Worm (Caenorhabditis elegans) whole organism, L1 larva: ENCODE data around the gene R02F2.10.

Source experiments
- C16A3.4 ChIP-seq: fragments of 150-350 bp; optimal IDR thresholded peaks from 2 replicates; lab custom pipeline; 2014; ENCODE audit warnings: missing biosample characterization, missing genetic modification characterization
- ama-1 ChIP-seq: fragments of 150-350 bp; optimal IDR thresholded peaks from 2 replicates; lab custom pipeline; 2014
- blmp-1 ChIP-seq: fragments of 150-350 bp; optimal IDR thresholded peaks from 2 replicates; lab custom pipeline; 2014; ENCODE audit warnings: missing biosample characterization, missing genetic modification characterization
- ceh-82 ChIP-seq, 3 experiments: fragments of 150-350 bp in 1 of 3; sonication (generic microtip) in 2 of 3; optimal IDR thresholded peaks; 2 replicates each; lab custom pipeline; 2014 to 2017; ENCODE audit warnings: missing biosample characterization in 3 of 3, missing genetic modification characterization in 3 of 3
- dpl-1 ChIP-seq, 3 experiments: fragments of 150-350 bp in 2 of 3; sonication (generic microtip) in 1 of 3; optimal IDR thresholded peaks; 2 replicates each; lab custom pipeline; 2014 to 2017; ENCODE audit warnings: missing biosample characterization in 3 of 3, missing genetic modification characterization in 3 of 3, missing genetic modification reagents in 3 of 3
- efl-1 ChIP-seq, 4 experiments: fragments of 150-350 bp; optimal IDR thresholded peaks in 3 of 4; peaks in 1 of 4; 1 replicate in 1 of 4; 2 replicates in 3 of 4; lab custom pipeline; 2014; ENCODE audit warnings: missing biosample characterization in 2 of 4, missing genetic modification characterization in 2 of 4, missing genetic modification reagents in 2 of 4
- efl-3 ChIP-seq: fragments of 200-800 bp; sonication (Bioruptor generic); optimal IDR thresholded peaks from 2 replicates; lab custom pipeline; 2018; ENCODE audit warnings: mild to moderate bottlenecking, missing genetic modification characterization, missing compliant biosample characterization
- egl-13 ChIP-seq: sonication (generic microtip); optimal IDR thresholded peaks from 2 replicates; lab custom pipeline; 2016; ENCODE audit warnings: missing genotype, missing genetic modification reagents, missing genetic modification characterization, missing compliant biosample characterization
- fos-1 ChIP-seq: fragments of 150-350 bp; optimal IDR thresholded peaks from 2 replicates; lab custom pipeline; 2014; ENCODE audit warnings: missing biosample characterization, missing genetic modification characterization
- lin-15B ChIP-seq: fragments of 150-350 bp; sonication (generic microtip); optimal IDR thresholded peaks from 3 replicates; lab custom pipeline; 2014; ENCODE audit warnings: missing biosample characterization, missing genetic modification characterization
- lin-35 ChIP-seq, 2 experiments: fragments of 150-350 bp; optimal IDR thresholded peaks; 2 replicates each; lab custom pipeline; 2014; ENCODE audit warnings: missing biosample characterization in 2 of 2, missing genetic modification characterization in 2 of 2, missing genetic modification reagents in 2 of 2
- lsy-2 ChIP-seq, 2 experiments: fragments of 150-350 bp; optimal IDR thresholded peaks; 2 replicates each; lab custom pipeline; 2014; ENCODE audit warnings: missing biosample characterization in 2 of 2, missing genetic modification characterization in 2 of 2
- mdl-1 ChIP-seq, 2 experiments: fragments of 150-350 bp; optimal IDR thresholded peaks; 2 replicates each; lab custom pipeline; 2014 to 2017; ENCODE audit warnings: missing biosample characterization in 2 of 2, missing genetic modification characterization in 2 of 2, inconsistent platforms in 1 of 2
- nhr-19 ChIP-seq: fragments of 200-800 bp; sonication (Bioruptor generic); conservative IDR thresholded peaks from 2 replicates; pipeline ENCODE4 v1.3.6; 2022; ENCODE audit warnings: missing genetic modification characterization, missing compliant biosample characterization
- nhr-47 ChIP-seq: sonication (generic microtip); optimal IDR thresholded peaks from 2 replicates; lab custom pipeline; 2016; ENCODE audit warnings: mild to moderate bottlenecking, missing genetic modification characterization, moderate library complexity, missing compliant biosample characterization
- nhr-77 ChIP-seq: fragments of 150-350 bp; optimal IDR thresholded peaks from 2 replicates; lab custom pipeline; 2014; ENCODE audit warnings: missing biosample characterization, missing genetic modification characterization
- nhr-85 ChIP-seq: sonication (generic microtip); peaks from one replicate; lab custom pipeline; 2016; ENCODE audit warnings: missing genetic modification characterization, inconsistent platforms, missing compliant biosample characterization
- pag-3 ChIP-seq: sonication (generic microtip); optimal IDR thresholded peaks from 2 replicates; lab custom pipeline; 2017; ENCODE audit warnings: missing genetic modification characterization, mild to moderate bottlenecking, missing compliant biosample characterization, antibody characterized with exemption, borderline replicate concordance; ENCODE audit not compliant: insufficient read depth
- rnt-1 ChIP-seq: sonication (generic microtip); optimal IDR thresholded peaks from 2 replicates; lab custom pipeline; 2016; ENCODE audit warnings: mild to moderate bottlenecking, missing genetic modification characterization, moderate library complexity, missing compliant biosample characterization
- snpc-4 ChIP-seq: fragments of 150-350 bp; optimal IDR thresholded peaks from 2 replicates; lab custom pipeline; 2014; ENCODE audit warnings: missing biosample characterization, missing genetic modification characterization
- sup-37 ChIP-seq: fragments of 200-800 bp; sonication (Bioruptor generic); optimal IDR thresholded peaks from 2 replicates; lab custom pipeline; 2018; ENCODE audit warnings: mild to moderate bottlenecking, missing genetic modification characterization, missing compliant biosample characterization
- unc-62 ChIP-seq: fragments of 150-350 bp; optimal IDR thresholded peaks from 2 replicates; lab custom pipeline; 2014; ENCODE audit warnings: missing biosample characterization, missing genetic modification reagents, missing genetic modification characterization
- vab-15 ChIP-seq: sonication (generic microtip); optimal IDR thresholded peaks from 2 replicates; lab custom pipeline; 2017; ENCODE audit warnings: missing genotype, mild to moderate bottlenecking, missing genetic modification characterization, missing compliant biosample characterization

The R02F2.10 gene

ce11 chrIII:5478824-5479368 lies 785 bp downstream of the R02F2.10 start, which contains the start of the genes R02F2.6 and R02F2.5:
TSS of gene R02F2.6 (minus strand) at chrIII:5478924.
TSS of gene R02F2.5 (plus strand) at chrIII:5479318.
- TF ChIP-seq nhr-77 (tag; lab: Kevin White, UChicago) (no peak), sup-37 (GFP tag; lab: Kevin White, UChicago) (no peak), vab-15 (no peak), ama-1 (lab: Kevin White, UChicago) (no peak)

ce11 chrIII:5479493-5480167 lies 1.5 kb downstream of the R02F2.10 start:
- TF ChIP-seq snpc-4 (tag; lab: Kevin White, UChicago): no peak
- TF ChIP-seq efl-1 (optimal IDR thresholded peaks at IDR 0.05; lab: Kevin White, UChicago): no peak
- TF ChIP-seq efl-1 (GFP tag; optimal IDR thresholded peaks at IDR 0.05 in 1 of 2; lab: Kevin White, UChicago): peak in 1 of 2 experiments; percentile 83

- peak in 1 of 2 experiments; percentile 83 for TF ChIP-seq efl-1 (optimal IDR thresholded peaks at IDR 0.05; lab: Kevin White, UChicago)
- TF ChIP-seq efl-1 (GFP tag; optimal IDR thresholded peaks at IDR 0.05 in 1 of 2; lab: Kevin White, UChicago): peak; percentile 87 to 99
- TF ChIP-seq fos-1 (tag; lab: Kevin White, UChicago): no peak
- no peak for TF ChIP-seq rnt-1 (tag; lab: Kevin White, UChicago)
- TF ChIP-seq lin-35 (GFP tag; optimal IDR thresholded peaks at IDR 0.05; lab: Kevin White, UChicago): peak; percentile 73 to 94
- peak; percentile 36 for TF ChIP-seq blmp-1 (tag; lab: Kevin White, UChicago)
- TF ChIP-seq C16A3.4 (tag; lab: Kevin White, UChicago): peak; percentile 21
- peak; percentile 70 to 89 (median 86) for TF ChIP-seq dpl-1 (GFP tag; optimal IDR thresholded peaks at IDR 0.05; lab: Kevin White, UChicago)
- peak in 1 of 2 experiments; percentile 60 for TF ChIP-seq lsy-2 (tag; optimal IDR thresholded peaks at IDR 0.05; lab: Kevin White, UChicago)
Observed at ce11 chrIII:5483738-5484315, 5.7 kb downstream of the R02F2.10 start, which contains the start of the genes R02F2.7 and R02F2.4. TSS of gene R02F2.7 (minus strand) at chrIII:5483773. TSS of gene R02F2.4 (plus strand) at chrIII:5484289.

ce11 chrIII:5486345-5486744 lies 8.2 kb downstream of the R02F2.10 start:
- TF ChIP-seq efl-1 (optimal IDR thresholded peaks at IDR 0.05; lab: Kevin White, UChicago): no peak
- TF ChIP-seq efl-1 (GFP tag; optimal IDR thresholded peaks at IDR 0.05 in 1 of 2; lab: Kevin White, UChicago): peak in 1 of 2 experiments; percentile 42
- TF ChIP-seq rnt-1 (tag; lab: Kevin White, UChicago): peak; percentile 26
- TF ChIP-seq egl-13: no peak

ce11 chrIII:5487087-5487603 lies 9.0 kb downstream of the R02F2.10 start, which contains the start of gene osg-1:
TSS of gene osg-1 (plus strand) at chrIII:5487553.
- peak; percentile 9 for TF ChIP-seq nhr-85 (tag; lab: Kevin White, UChicago)
- TF ChIP-seq lin-15B (tag; lab: Kevin White, UChicago): no peak
- TF ChIP-seq efl-3: no peak
- no peak for TF ChIP-seq efl-1 (optimal IDR thresholded peaks at IDR 0.05; lab: Kevin White, UChicago)
- TF ChIP-seq efl-1 (GFP tag; optimal IDR thresholded peaks at IDR 0.05 in 1 of 2; lab: Kevin White, UChicago): peak in 1 of 2 experiments; percentile 45
- TF ChIP-seq pag-3 (tag; lab: Kevin White, UChicago): no peak
- TF ChIP-seq nhr-47 (tag; lab: Kevin White, UChicago): no peak

ce11 chrIII:5495168-5495567 lies 17.1 kb downstream of the R02F2.10 start, which contains the start of gene R02F2.8:
TSS of gene R02F2.8 (minus strand) at chrIII:5495268.
- TF ChIP-seq snpc-4 (tag; lab: Kevin White, UChicago): no peak
- no peak for TF ChIP-seq efl-1 (optimal IDR thresholded peaks at IDR 0.05; lab: Kevin White, UChicago)
- no peak for TF ChIP-seq efl-1 (GFP tag; optimal IDR thresholded peaks at IDR 0.05 in 1 of 2; lab: Kevin White, UChicago)
- TF ChIP-seq unc-62 (GFP tag; lab: Kevin White, UChicago): no peak
- TF ChIP-seq lsy-2 (tag; optimal IDR thresholded peaks at IDR 0.05; lab: Kevin White, UChicago): no peak
- TF ChIP-seq ceh-82 (tag; optimal IDR thresholded peaks at IDR 0.05; lab: Kevin White, UChicago): no peak
- no peak for TF ChIP-seq mdl-1 (tag; optimal IDR thresholded peaks at IDR 0.05; lab: Kevin White, UChicago)
- TF ChIP-seq C16A3.4 (tag; lab: Kevin White, UChicago): no peak
- no peak for TF ChIP-seq sup-37 (GFP tag; lab: Kevin White, UChicago)
- no peak for TF ChIP-seq lin-15B (tag; lab: Kevin White, UChicago)
- TF ChIP-seq nhr-19 (GFP tag; lab: Robert Waterston, UW): no peak
